Fruit fly (Drosophila melanogaster) Kc167 (cell line): ENCODE data around the gene CG32708.

Source experiments
- Myc ChIP-seq: fragments of >200 bp; optimal IDR thresholded peaks from 2 replicates; lab custom pipeline; 2017; ENCODE audit warnings: missing external identifiers
- Sin3A ChIP-seq: fragments of >200 bp; optimal IDR thresholded peaks from 2 replicates; lab custom pipeline; 2018; ENCODE audit warnings: missing external identifiers
- h ChIP-seq: fragments of >200 bp; optimal IDR thresholded peaks from 3 replicates; lab custom pipeline; 2018; ENCODE audit warnings: missing external identifiers
- insv ChIP-seq: fragments of >200 bp; optimal IDR thresholded peaks from 3 replicates; lab custom pipeline; 2018; ENCODE audit warnings: missing external identifiers
- psq ChIP-seq: fragments of >200 bp; optimal IDR thresholded peaks from 2 replicates; lab custom pipeline; 2017; ENCODE audit warnings: missing external identifiers
- ttk ChIP-seq: sonication (Bioruptor generic); optimal IDR thresholded peaks from 2 replicates; lab custom pipeline; 2017; ENCODE audit warnings: missing external identifiers

DNA sequence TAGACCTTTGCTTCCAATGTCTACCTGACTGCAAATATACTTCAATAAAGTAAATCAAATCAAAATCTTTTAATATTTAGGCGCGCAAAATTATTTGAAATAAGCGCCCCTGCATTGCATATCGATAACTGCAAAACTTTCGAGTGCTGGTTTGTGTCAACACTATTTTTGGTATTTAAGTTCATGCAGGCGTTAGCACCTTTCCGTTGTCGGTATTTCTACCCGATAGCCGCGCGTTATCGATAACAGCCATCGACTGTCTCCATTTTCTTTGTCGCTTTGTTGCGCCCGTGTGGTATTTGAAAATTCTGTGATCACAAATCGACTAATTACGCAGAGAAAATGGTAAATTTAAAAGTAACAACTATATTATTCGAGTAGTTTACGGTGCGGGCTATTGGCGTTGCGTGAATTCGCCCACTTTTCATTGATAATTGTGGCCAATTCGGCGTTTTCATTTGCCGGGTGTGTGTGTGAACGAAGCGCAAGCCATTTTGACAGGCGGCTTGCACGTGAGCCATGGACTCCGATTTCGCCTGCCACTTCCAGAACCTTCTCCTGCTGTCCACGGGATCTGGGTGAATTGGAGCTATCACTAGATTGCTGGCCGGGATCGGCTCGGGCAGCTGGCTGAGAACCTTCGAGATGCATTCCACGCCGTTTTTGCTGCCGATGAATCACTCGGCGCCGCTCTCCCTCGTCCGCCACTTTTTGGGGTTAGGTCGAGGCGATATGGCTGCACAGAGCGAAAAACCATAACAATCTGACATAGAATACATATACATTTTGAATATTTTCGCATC is 3.7 kb downstream of the CG32708 start, which contains the start of gene CCT2:
- TF ChIP-seq h (lab: Kevin White, UChicago) (no peak), insv (lab: Kevin White, UChicago) (no peak), ttk (lab: Kevin White, UChicago) (no peak), psq (no peak), Sin3A (lab: Kevin White, UChicago) (no peak), Myc (lab: Kevin White, UChicago) (no peak)
